Worm (Caenorhabditis elegans) whole organism, dauer: ENCODE measurements around the gene sre-14.

Experiments used
- unc-62 ChIP-seq: sonication (generic microtip); optimal IDR thresholded peaks from 2 replicates; lab custom pipeline; 2017; ENCODE audit warnings: missing biosample characterization, missing genetic modification reagents, missing genetic modification characterization

Gene sre-14

ce11 chrIV:12261353-12261752, at the start of gene sre-14:
TSS of gene sre-14 (minus strand) at chrIV:12261453.
- no peak for TF ChIP-seq unc-62 (GFP tag; lab: Kevin White, UChicago)

ce11 chrIV:12307720-12308119, 46.5 kb upstream of the sre-14 start, which contains the start of gene oac-57:
TSS of gene oac-57 (minus strand) at chrIV:12307820.
- no peak for TF ChIP-seq unc-62 (GFP tag; lab: Kevin White, UChicago)

- no peak for TF ChIP-seq unc-62 (GFP tag; lab: Kevin White, UChicago)
Measured at ce11 chrIV:12305956-12306355, 44.7 kb upstream of the sre-14 start.

- TF ChIP-seq unc-62 (GFP tag; lab: Kevin White, UChicago), result no peak
Measured at ce11 chrIV:12304750-12305149, 43.5 kb upstream of the sre-14 start.

ce11 chrIV:12302885-12303284, 41.6 kb upstream of the sre-14 start:
- TF ChIP-seq unc-62 (GFP tag; lab: Kevin White, UChicago), result no peak

- TF ChIP-seq unc-62 (GFP tag; lab: Kevin White, UChicago), result no peak
Measured at ce11 chrIV:12301161-12301560, 39.9 kb upstream of the sre-14 start, which contains the start of gene oac-59. TSS of gene oac-59 (minus strand) at chrIV:12301261.

- TF ChIP-seq unc-62 (GFP tag; lab: Kevin White, UChicago), result no peak
Measured at ce11 chrIV:12290744-12291143, 29.5 kb upstream of the sre-14 start, which contains the start of gene C42C1.8. TSS of gene C42C1.8 (plus strand) at chrIV:12291044.

- TF ChIP-seq unc-62 (GFP tag; lab: Kevin White, UChicago), result no peak
Measured at ce11 chrIV:12289149-12289548, 27.9 kb upstream of the sre-14 start, which contains the start of gene C42C1.9. TSS of gene C42C1.9 (plus strand) at chrIV:12289449.

ce11 chrIV:12287628-12288027, 26.4 kb upstream of the sre-14 start, which contains the start of gene erl-1:
TSS of gene erl-1 (plus strand) at chrIV:12287928.
- no peak for TF ChIP-seq unc-62 (GFP tag; lab: Kevin White, UChicago)

ce11 chrIV:12282873-12283272, 21.6 kb upstream of the sre-14 start, which contains the start of gene hpo-12:
TSS of gene hpo-12 (plus strand) at chrIV:12283173.
- no peak for TF ChIP-seq unc-62 (GFP tag; lab: Kevin White, UChicago)

ce11 chrIV:12282157-12282789, 21.0 kb upstream of the sre-14 start, which contains the start of the genes C42C1.12 and C42C1.19:
TSS of gene C42C1.12 (minus strand) at chrIV:12282207.
TSS of gene C42C1.19 (plus strand) at chrIV:12282739.
- no peak for TF ChIP-seq unc-62 (GFP tag; lab: Kevin White, UChicago)

ce11 chrIV:12279340-12279739, 18.1 kb upstream of the sre-14 start, which contains the start of gene ltah-1.1:
TSS of gene ltah-1.1 (plus strand) at chrIV:12279622.
- TF ChIP-seq unc-62 (GFP tag; lab: Kevin White, UChicago), result no peak

ce11 chrIV:12278507-12278906, 17.3 kb upstream of the sre-14 start, which contains the start of the genes tag-335 and vkmt-1:
TSS of gene tag-335 (minus strand) at chrIV:12278594.
TSS of gene vkmt-1 (plus strand) at chrIV:12278725.
- no peak for TF ChIP-seq unc-62 (GFP tag; lab: Kevin White, UChicago)

ce11 chrIV:12275892-12276291, 14.6 kb upstream of the sre-14 start, which contains the start of gene vps-8:
TSS of gene vps-8 (minus strand) at chrIV:12275992.
- no peak for TF ChIP-seq unc-62 (GFP tag; lab: Kevin White, UChicago)

ce11 chrIV:12274365-12274764, 13.1 kb upstream of the sre-14 start:
- TF ChIP-seq unc-62 (GFP tag; lab: Kevin White, UChicago), result no peak

ce11 chrIV:12270392-12270791, 9.1 kb upstream of the sre-14 start, which contains the start of gene C42C1.3:
TSS of gene C42C1.3 (minus strand) at chrIV:12270492.
- TF ChIP-seq unc-62 (GFP tag; lab: Kevin White, UChicago), result no peak
